Fruit fly (Drosophila melanogaster): Measurements from ENCODE around the gene CG16890.

CG16890 gene

dm6 chr2L:13829540-13829939 lies 45.4 kb upstream of the CG16890 start, which contains the start of the genes Arpc1 and Orc5 (continued):
- TF ChIP-seq Lpt (GFP tag; optimal IDR thresholded peaks at IDR 0.05) (no peak), gsb (GFP tag; IDR thresholded peaks at IDR 0.05) (no peak), CG4404 (GFP tag; IDR thresholded peaks at IDR 0.05) (no peak), dpn (GFP tag; optimal IDR thresholded peaks at IDR 0.05) (peak in 1 of 2 experiments; percentile 27), CG17328 (GFP tag; IDR thresholded peaks at IDR 0.05) (no peak), CG7271 (tag; optimal IDR thresholded peaks at IDR 0.05) (peak; percentile 50), CG33557 (GFP tag; optimal IDR thresholded peaks at IDR 0.05) (no peak), cad (GFP tag; optimal IDR thresholded peaks at IDR 0.05) (no peak), CG12071 (GFP tag; optimal IDR thresholded peaks at IDR 0.05) (no peak), CG13775 (GFP tag; optimal IDR thresholded peaks at IDR 0.05) (no peak), repo (GFP tag; optimal IDR thresholded peaks at IDR 0.05) (no peak), zf30C (GFP tag; optimal IDR thresholded peaks at IDR 0.05) (no peak), psq (GFP tag; optimal IDR thresholded peaks at IDR 0.05) (no peak), lov (optimal IDR thresholded peaks at IDR 0.05) (no peak), lov (GFP tag; IDR thresholded peaks at IDR 0.05) (no peak), CG15073 (GFP tag; optimal IDR thresholded peaks at IDR 0.05) (no peak), Fer3 (tag; optimal IDR thresholded peaks at IDR 0.05) (no peak), MTF-1 (GFP tag; optimal IDR thresholded peaks at IDR 0.05; ENCODE audit: borderline replicate concordance) (no peak), Dp (GFP tag; optimal IDR thresholded peaks at IDR 0.05) (peak; percentile 88), Hey (tag; optimal IDR thresholded peaks at IDR 0.05) (no peak), CG34224 (GFP tag; IDR thresholded peaks at IDR 0.05; ENCODE audit: partially characterized antibody) (peak; percentile 94), CG18011 (GFP tag; optimal IDR thresholded peaks at IDR 0.05) (peak; percentile 50), dimm (GFP tag; IDR thresholded peaks at IDR 0.05) (no peak), sc (optimal IDR thresholded peaks at IDR 0.05) (no peak), sc (GFP tag; optimal IDR thresholded peaks at IDR 0.05) (no peak), Lhr (GFP tag; optimal IDR thresholded peaks at IDR 0.05) (peak; percentile 69), CG6791 (GFP tag; IDR thresholded peaks at IDR 0.05; ENCODE audit: partially characterized antibody) (peak; percentile 93), Xrp1 (GFP tag; IDR thresholded peaks at IDR 0.05) (no peak), aop (GFP tag; IDR thresholded peaks at IDR 0.05) (no peak), lmd (GFP tag; IDR thresholded peaks at IDR 0.05) (no peak), Stat92E (GFP tag; optimal IDR thresholded peaks at IDR 0.05) (no peak), CG43689 (GFP tag; IDR thresholded peaks at IDR 0.05) (no peak), CG10979 (tag; optimal IDR thresholded peaks at IDR 0.05) (no peak), gsb-n (tag; optimal IDR thresholded peaks at IDR 0.05) (no peak), ash1 (GFP tag; optimal IDR thresholded peaks at IDR 0.05) (no peak), CG16813 (GFP tag; IDR thresholded peaks at IDR 0.05; ENCODE audit: partially characterized antibody) (peak; percentile 88), CG13424 (tag; optimal IDR thresholded peaks at IDR 0.05) (no peak), vnd (GFP tag; IDR thresholded peaks at IDR 0.05; ENCODE audit: partially characterized antibody) (peak; percentile 73), fd102C (GFP tag; optimal IDR thresholded peaks at IDR 0.05) (no peak), Ptx1 (GFP tag; IDR thresholded peaks at IDR 0.05) (no peak), bsh (GFP tag; optimal IDR thresholded peaks at IDR 0.05) (no peak), NC2α (GFP tag; optimal IDR thresholded peaks at IDR 0.05) (no peak), knrl (GFP tag; IDR thresholded peaks at IDR 0.05; ENCODE audit: partially characterized antibody) (peak; percentile 88), tup (GFP tag; optimal IDR thresholded peaks at IDR 0.05) (no peak)
